Fruit fly (Drosophila melanogaster) whole organism, embryonic: ENCODE results near the gene Ctr1B.

Experiments used
- ATbp ChIP-seq: fragments of 200-800 bp; sonication (Bioruptor generic); optimal IDR thresholded peaks from 2 replicates; lab custom pipeline; 2017; ENCODE audit warnings: missing biosample characterization, mild to moderate bottlenecking, missing genetic modification characterization, missing genetic modification reagents
- Ada2b ChIP-seq: fragments of 200-800 bp; sonication (Bioruptor generic); IDR thresholded peaks from 2 replicates; pipeline ENCODE4 v1.3.6; 2022; ENCODE audit warnings: missing biosample characterization, missing genetic modification characterization
- CG10267 ChIP-seq: fragments of 200-800 bp; sonication (Bioruptor generic); optimal IDR thresholded peaks from 2 replicates; lab custom pipeline; 2018; ENCODE audit warnings: missing biosample characterization, mild to moderate bottlenecking, missing genetic modification characterization, moderate library complexity
- CG15514 ChIP-seq: fragments of 200-800 bp; sonication (Bioruptor generic); optimal IDR thresholded peaks from 3 replicates; lab custom pipeline; 2017; ENCODE audit warnings: missing biosample characterization, missing genetic modification characterization, mild to moderate bottlenecking, moderate library complexity, missing genetic modification reagents
- CG16863 ChIP-seq: fragments of 200-800 bp; sonication (Bioruptor generic); optimal IDR thresholded peaks from 3 replicates; lab custom pipeline; 2016; ENCODE audit warnings: missing biosample characterization, missing genetic modification characterization
- CG1792 ChIP-seq: fragments of 200-800 bp; sonication (Bioruptor generic); optimal IDR thresholded peaks from 2 replicates; lab custom pipeline; 2016; ENCODE audit warnings: missing biosample characterization, missing genetic modification characterization
- CG18619 ChIP-seq: fragments of 200-800 bp; sonication (Bioruptor generic); optimal IDR thresholded peaks from 3 replicates; lab custom pipeline; 2017; ENCODE audit warnings: missing biosample characterization, mild to moderate bottlenecking, missing genetic modification characterization
- CG2129 ChIP-seq: fragments of 200-800 bp; sonication (Bioruptor generic); IDR thresholded peaks from 2 replicates; pipeline ENCODE4 v1.3.6; 2022; ENCODE audit warnings: missing biosample characterization, missing genetic modification characterization; ENCODE audit not compliant: partially characterized antibody
- CG2199 ChIP-seq: fragments of 200-800 bp; sonication (Bioruptor generic); IDR thresholded peaks from 3 replicates; pipeline ENCODE4 v1.3.6; 2022; ENCODE audit warnings: missing biosample characterization, missing genetic modification characterization
- CG30020 ChIP-seq: fragments of 200-800 bp; optimal IDR thresholded peaks from 2 replicates; lab custom pipeline; 2019; ENCODE audit warnings: missing biosample characterization, mild to moderate bottlenecking, missing genetic modification characterization, moderate library complexity
- CG3163 ChIP-seq: fragments of 200-800 bp; sonication (Bioruptor generic); optimal IDR thresholded peaks from 3 replicates; lab custom pipeline; 2016; ENCODE audit warnings: missing biosample characterization, missing genetic modification characterization
- CG32772 ChIP-seq: fragments of 200-800 bp; sonication (Bioruptor generic); IDR thresholded peaks from 2 replicates; pipeline ENCODE4 v1.3.6; 2022; ENCODE audit warnings: missing biosample characterization, missing genetic modification characterization
- CG3838 ChIP-seq: fragments of 200-800 bp; sonication (Bioruptor generic); optimal IDR thresholded peaks from 3 replicates; lab custom pipeline; 2016; ENCODE audit warnings: missing biosample characterization, missing genetic modification characterization
- CG3847 ChIP-seq: fragments of 200-800 bp; sonication (Bioruptor generic); IDR thresholded peaks from 2 replicates; pipeline ENCODE4 v1.3.6; 2022; ENCODE audit warnings: missing biosample characterization, missing genetic modification characterization
- CG4282 ChIP-seq: fragments of 200-800 bp; sonication (Bioruptor generic); optimal IDR thresholded peaks from 2 replicates; lab custom pipeline; 2016; ENCODE audit warnings: missing biosample characterization, missing genetic modification characterization
- CG4360 ChIP-seq: fragments of 200-800 bp; sonication (Bioruptor generic); IDR thresholded peaks from 2 replicates; pipeline ENCODE4 v1.3.6; 2022; ENCODE audit warnings: missing biosample characterization, missing genetic modification characterization
- CG43689 ChIP-seq: fragments of 200-800 bp; sonication (Bioruptor generic); IDR thresholded peaks from 2 replicates; pipeline ENCODE4 v1.3.6; 2022; ENCODE audit warnings: missing biosample characterization, missing genetic modification characterization
- CG4424 ChIP-seq: fragments of 200-800 bp; sonication (Bioruptor generic); optimal IDR thresholded peaks from 3 replicates; lab custom pipeline; 2016; ENCODE audit warnings: missing biosample characterization, missing genetic modification characterization
- CG7271 ChIP-seq: fragments of 200-800 bp; sonication (Bioruptor generic); optimal IDR thresholded peaks from 2 replicates; lab custom pipeline; 2018; ENCODE audit warnings: missing biosample characterization, mild to moderate bottlenecking, missing genetic modification characterization, moderate library complexity
- CG8281 ChIP-seq: fragments of 200-800 bp; sonication (Bioruptor generic); optimal IDR thresholded peaks from 2 replicates; lab custom pipeline; 2018; ENCODE audit warnings: missing biosample characterization, mild to moderate bottlenecking, missing genetic modification characterization, moderate library complexity
- CHES-1-like ChIP-seq: fragments of 200-800 bp; sonication (Bioruptor generic); optimal IDR thresholded peaks from 2 replicates; lab custom pipeline; 2016; ENCODE audit warnings: missing biosample characterization, missing genetic modification characterization
- E2f2 ChIP-seq: fragments of 200-800 bp; sonication (Bioruptor generic); IDR thresholded peaks from 2 replicates; pipeline ENCODE4 v1.3.6; 2022; ENCODE audit warnings: missing biosample characterization, missing genetic modification characterization
- Elba2 ChIP-seq: fragments of 200-800 bp; sonication (Bioruptor generic); optimal IDR thresholded peaks from 3 replicates; lab custom pipeline; 2016; ENCODE audit warnings: missing biosample characterization, missing genetic modification characterization
- HLH54F ChIP-seq: fragments of 200-800 bp; sonication (Bioruptor generic); optimal IDR thresholded peaks from 3 replicates; lab custom pipeline; 2016; ENCODE audit warnings: missing biosample characterization, missing genetic modification characterization
- Hr39 ChIP-seq: fragments of >200 bp; optimal IDR thresholded peaks from 2 replicates; lab custom pipeline; 2017
- Hsf ChIP-seq: fragments of 200-800 bp; sonication (Bioruptor generic); optimal IDR thresholded peaks from 3 replicates; lab custom pipeline; 2016; ENCODE audit warnings: missing biosample characterization, missing genetic modification characterization
- Mrtf ChIP-seq: fragments of 200-800 bp; sonication (Bioruptor generic); IDR thresholded peaks from 3 replicates; pipeline ENCODE4 v1.3.6; 2022; ENCODE audit warnings: missing biosample characterization, missing genetic modification characterization
- NC2β ChIP-seq: fragments of 200-800 bp; sonication (Bioruptor generic); optimal IDR thresholded peaks from 2 replicates; lab custom pipeline; 2016; ENCODE audit warnings: missing biosample characterization, missing genetic modification characterization
- Optix ChIP-seq: fragments of 200-800 bp; sonication (Bioruptor generic); IDR thresholded peaks from 3 replicates; pipeline ENCODE4 v1.3.6; 2022; ENCODE audit warnings: missing biosample characterization, missing genetic modification characterization
- PHDP ChIP-seq: fragments of 200-800 bp; sonication (Bioruptor generic); optimal IDR thresholded peaks from 3 replicates; lab custom pipeline; 2018; ENCODE audit warnings: missing biosample characterization, mild to moderate bottlenecking, missing genetic modification characterization, moderate library complexity
- Trl ChIP-seq, 3 experiments: fragments of >200 bp in 2 of 3; fragments of 200-800 bp in 1 of 3; sonication (Bioruptor generic) in 1 of 3; optimal IDR thresholded peaks; 2 replicates in 1 of 3; 3 replicates in 2 of 3; lab custom pipeline; 2016 to 2017; ENCODE audit warnings: missing biosample characterization in 1 of 3, missing genetic modification characterization in 1 of 3
- ap ChIP-seq: fragments of 200-800 bp; sonication (Bioruptor generic); IDR thresholded peaks from 2 replicates; pipeline ENCODE4 v1.3.6; 2022; ENCODE audit warnings: missing biosample characterization, missing genetic modification characterization
- dimm ChIP-seq: fragments of 200-800 bp; sonication (Bioruptor generic); IDR thresholded peaks from 2 replicates; pipeline ENCODE4 v1.3.6; 2022; ENCODE audit warnings: missing biosample characterization, missing genetic modification characterization
- dmrt11E ChIP-seq: fragments of 200-800 bp; sonication (Bioruptor generic); optimal IDR thresholded peaks from 3 replicates; lab custom pipeline; 2018; ENCODE audit warnings: missing biosample characterization, mild to moderate bottlenecking, missing genetic modification characterization, moderate library complexity
- eyg ChIP-seq: fragments of 200-800 bp; sonication (Bioruptor generic); optimal IDR thresholded peaks from 3 replicates; lab custom pipeline; 2016; ENCODE audit warnings: missing biosample characterization, missing genetic modification characterization
- fd3F ChIP-seq: fragments of 200-800 bp; sonication (Bioruptor generic); optimal IDR thresholded peaks from 2 replicates; lab custom pipeline; 2018; ENCODE audit warnings: missing biosample characterization, mild to moderate bottlenecking, missing genetic modification characterization, moderate library complexity
- fd64A ChIP-seq: fragments of 200-800 bp; sonication (Bioruptor generic); optimal IDR thresholded peaks from 3 replicates; lab custom pipeline; 2018; ENCODE audit warnings: missing biosample characterization, mild to moderate bottlenecking, missing genetic modification characterization
- fu2 ChIP-seq: fragments of 200-800 bp; sonication (Bioruptor generic); optimal IDR thresholded peaks from 2 replicates; lab custom pipeline; 2016; ENCODE audit warnings: missing biosample characterization, missing genetic modification characterization
- grau ChIP-seq: fragments of 200-800 bp; optimal IDR thresholded peaks from 3 replicates; lab custom pipeline; 2019; ENCODE audit warnings: missing biosample characterization, mild to moderate bottlenecking, missing genetic modification characterization, moderate library complexity
- gro ChIP-seq: fragments of 200-800 bp; sonication (Bioruptor generic); optimal IDR thresholded peaks from 2 replicates; lab custom pipeline; 2016; ENCODE audit warnings: missing biosample characterization, missing genetic modification characterization
- nerfin-1 ChIP-seq: fragments of 200-800 bp; sonication (Bioruptor generic); optimal IDR thresholded peaks from 3 replicates; lab custom pipeline; 2019; ENCODE audit warnings: missing biosample characterization, mild to moderate bottlenecking, missing genetic modification characterization, moderate library complexity
- pnt ChIP-seq: fragments of 200-800 bp; sonication (Bioruptor generic); optimal IDR thresholded peaks from 3 replicates; lab custom pipeline; 2016; ENCODE audit warnings: missing biosample characterization, missing genetic modification characterization
- ranshi ChIP-seq: fragments of 200-800 bp; sonication (Bioruptor generic); IDR thresholded peaks from 2 replicates; pipeline ENCODE4 v1.3.6; 2022; ENCODE audit warnings: missing biosample characterization, missing genetic modification characterization
- sens ChIP-seq: fragments of 200-800 bp; sonication (Bioruptor generic); peaks from one replicate; lab custom pipeline; 2016; ENCODE audit warnings: missing biosample characterization, missing genetic modification characterization
- sens-2 ChIP-seq: fragments of 200-800 bp; sonication (Bioruptor generic); IDR thresholded peaks from 2 replicates; pipeline ENCODE4 v1.3.6; 2022; ENCODE audit warnings: missing biosample characterization, missing genetic modification characterization
- sisA ChIP-seq: fragments of 200-800 bp; sonication (Bioruptor generic); IDR thresholded peaks from 2 replicates; pipeline ENCODE4 v1.3.6; 2022; ENCODE audit warnings: missing biosample characterization, missing genetic modification characterization
- sqz ChIP-seq: fragments of 200-800 bp; sonication (Bioruptor generic); optimal IDR thresholded peaks from 3 replicates; lab custom pipeline; 2018; ENCODE audit warnings: missing biosample characterization, mild to moderate bottlenecking, missing genetic modification characterization
- stc ChIP-seq: fragments of 200-800 bp; sonication (Bioruptor generic); IDR thresholded peaks from 2 replicates; pipeline ENCODE4 v1.3.6; 2022; ENCODE audit warnings: missing biosample characterization, missing genetic modification characterization
- unpg ChIP-seq: fragments of 200-800 bp; sonication (Bioruptor generic); optimal IDR thresholded peaks from 3 replicates; lab custom pipeline; 2018; ENCODE audit warnings: missing biosample characterization, mild to moderate bottlenecking, missing genetic modification characterization, moderate library complexity
- vnd ChIP-seq: fragments of 200-800 bp; sonication (Bioruptor generic); IDR thresholded peaks from 3 replicates; pipeline ENCODE4 v1.3.6; 2022; ENCODE audit warnings: missing biosample characterization, missing genetic modification characterization; ENCODE audit not compliant: partially characterized antibody

Ctr1B gene

DNA sequence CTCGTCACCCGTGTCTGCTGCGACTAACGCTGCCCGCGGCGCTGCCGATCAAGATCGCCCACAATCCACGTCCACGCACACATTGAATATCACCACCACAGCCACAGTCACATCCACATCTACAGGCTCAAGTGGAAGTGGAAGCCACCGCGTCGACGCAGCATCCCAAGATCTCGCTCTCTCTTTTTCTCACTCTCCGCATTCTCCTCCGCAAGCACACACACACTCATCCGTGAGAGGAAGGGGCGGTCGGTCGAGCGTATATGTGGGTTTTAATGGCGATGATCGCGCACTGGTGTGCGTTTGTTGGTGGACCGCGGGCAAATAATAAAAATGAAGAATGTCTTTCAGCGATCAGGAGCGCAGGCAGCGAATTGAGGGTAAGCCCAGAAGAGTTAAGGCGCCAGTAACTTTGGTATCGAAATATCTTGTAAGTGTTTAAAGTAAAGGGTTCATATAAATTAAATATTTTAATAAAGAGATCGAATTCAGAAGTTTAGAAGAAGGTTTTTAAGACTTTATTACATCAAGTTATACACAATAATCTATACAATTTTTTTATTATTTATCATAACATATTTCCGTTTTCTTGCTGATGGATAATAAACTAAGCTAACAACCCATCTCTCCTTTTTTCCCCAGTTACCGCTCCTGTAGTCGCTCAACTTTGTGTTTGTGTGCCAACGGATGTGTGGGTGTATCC, 16.5 kb downstream of the Ctr1B start, which contains the start of gene Poxm (continued):
- peak; percentile 88 for TF ChIP-seq CG32772 (GFP tag; lab: Robert Waterston, UW)
- peak; percentile 80 for TF ChIP-seq pnt (GFP tag; lab: Kevin White, UChicago)
- TF ChIP-seq stc (GFP tag; lab: Robert Waterston, UW): peak; percentile 81
- TF ChIP-seq Trl (optimal IDR thresholded peaks at IDR 0.05; lab: Kevin White, UChicago): peak; percentile 47 to 78
- TF ChIP-seq Trl (GFP tag; optimal IDR thresholded peaks at IDR 0.05; lab: Kevin White, UChicago): peak; percentile 58
- TF ChIP-seq CG3163 (GFP tag; lab: Kevin White, UChicago): no peak
- TF ChIP-seq Optix (GFP tag; lab: Robert Waterston, UW): peak; percentile 76; the same call in 2 of the 3 replicates
- no peak for TF ChIP-seq CG4282
- TF ChIP-seq CG3838 (GFP tag; lab: Kevin White, UChicago): peak; percentile 3
- peak; percentile 90 for TF ChIP-seq sqz (GFP tag; lab: Kevin White, UChicago)
- TF ChIP-seq fd64A (GFP tag; lab: Kevin White, UChicago): no peak
- peak; percentile 75 for TF ChIP-seq CG8281 (tag; lab: Kevin White, UChicago)
- peak; percentile 21 for TF ChIP-seq CG15514 (GFP tag; lab: Kevin White, UChicago)
- TF ChIP-seq dmrt11E (tag; lab: Kevin White, UChicago): peak; percentile 91
- peak; percentile 26; the same call in 1 of the 2 replicates for TF ChIP-seq CG43689 (GFP tag; lab: Robert Waterston, UW)
- TF ChIP-seq NC2β: peak; percentile 29
- TF ChIP-seq fd3F (GFP tag; lab: Kevin White, UChicago): peak; percentile 75
- TF ChIP-seq Ada2b (GFP tag; lab: Robert Waterston, UW): peak; percentile 88
- peak; percentile 96 for TF ChIP-seq sens (GFP tag; lab: Kevin White, UChicago)
- peak; percentile 10 for TF ChIP-seq CG4360 (GFP tag; lab: Robert Waterston, UW)
- peak; percentile 79 for TF ChIP-seq ap (GFP tag; lab: Robert Waterston, UW)
- peak; percentile 93 for TF ChIP-seq grau (tag; lab: Kevin White, UChicago)
- no peak for TF ChIP-seq fu2
- peak; percentile 95 for TF ChIP-seq CG4424 (GFP tag; lab: Kevin White, UChicago)
- TF ChIP-seq gro (GFP tag; lab: Kevin White, UChicago): no peak
- no peak for TF ChIP-seq CHES-1-like (GFP tag; lab: Kevin White, UChicago)
- TF ChIP-seq CG2129: no peak
- no peak; the same call in 1 of the 2 replicates for TF ChIP-seq sens-2
- TF ChIP-seq HLH54F: peak; percentile 41
- TF ChIP-seq Elba2 (GFP tag; lab: Kevin White, UChicago): no peak
- TF ChIP-seq CG1792: peak; percentile 18
- no peak for TF ChIP-seq vnd (GFP tag; lab: Robert Waterston, UW)
- TF ChIP-seq CG2199 (GFP tag; lab: Robert Waterston, UW): 0 out of 3 replicates have a peak, but pooled peaks have one; percentile 10
- TF ChIP-seq sisA (GFP tag; lab: Robert Waterston, UW): peak; percentile 93
- peak; percentile 53; the same call in 1 of the 2 replicates for TF ChIP-seq E2f2 (GFP tag; lab: Robert Waterston, UW)
- TF ChIP-seq Hr39: no peak
- peak; percentile 90 for TF ChIP-seq nerfin-1 (tag; lab: Kevin White, UChicago)
- peak; percentile 84 for TF ChIP-seq CG3847
- peak; percentile 14 for TF ChIP-seq eyg (GFP tag; lab: Kevin White, UChicago)
- TF ChIP-seq Mrtf (GFP tag; lab: Robert Waterston, UW): peak; percentile 85; the same call in 2 of the 3 replicates
- TF ChIP-seq unpg: peak; percentile 85
- TF ChIP-seq CG16863 (GFP tag; lab: Kevin White, UChicago): peak; percentile 66
- TF ChIP-seq ATbp (GFP tag; lab: Kevin White, UChicago): peak; percentile 81
- peak; percentile 88 for TF ChIP-seq CG18619
- peak; percentile 55; the same call in 1 of the 2 replicates for TF ChIP-seq dimm (GFP tag; lab: Robert Waterston, UW)
- TF ChIP-seq Hsf (GFP tag; lab: Kevin White, UChicago): peak; percentile 82
- TF ChIP-seq ranshi (GFP tag; lab: Robert Waterston, UW): peak; percentile 81; the same call in 1 of the 2 replicates
- TF ChIP-seq CG10267 (tag; lab: Kevin White, UChicago): peak; percentile 86
- TF ChIP-seq CG7271 (tag; lab: Kevin White, UChicago): no peak
- peak; percentile 78 for TF ChIP-seq CG30020 (tag; lab: Kevin White, UChicago)
- peak; percentile 85 for TF ChIP-seq PHDP (tag; lab: Kevin White, UChicago)
